Fruit fly (Drosophila melanogaster): ENCODE measurements around the gene HP4.

dm6 chr3L:7958590-7959180 is 17.3 kb downstream of the HP4 start:
- TF ChIP-seq Poxn (GFP tag; IDR thresholded peaks at IDR 0.05) (no peak), gcm (GFP tag; optimal IDR thresholded peaks at IDR 0.05) (no peak), ro (GFP tag; IDR thresholded peaks at IDR 0.05) (no peak), sens-2 (GFP tag; IDR thresholded peaks at IDR 0.05) (no peak), ara (GFP tag; IDR thresholded peaks at IDR 0.05) (no peak), CG13624 (GFP tag; optimal IDR thresholded peaks at IDR 0.05) (no peak), tx (GFP tag; optimal IDR thresholded peaks at IDR 0.05) (no peak), CG18011 (GFP tag; optimal IDR thresholded peaks at IDR 0.05) (no peak)

All from whole organism, embryonic.